Worm (Caenorhabditis elegans): ENCODE results near the gene clec-208.

- no peak for TF ChIP-seq mdl-1 (tag; optimal IDR thresholded peaks at IDR 0.05)
- no peak for TF ChIP-seq nhr-237 (tag; optimal IDR thresholded peaks at IDR 0.05)
- no peak for TF ChIP-seq elt-1 (tag; optimal IDR thresholded peaks at IDR 0.05)
- no peak for TF ChIP-seq ztf-1 (GFP tag; conservative IDR thresholded peaks at IDR 0.05)
- no peak for TF ChIP-seq lin-13 (GFP tag; optimal IDR thresholded peaks at IDR 0.05)
- TF ChIP-seq nhr-77 (tag; optimal IDR thresholded peaks at IDR 0.05), result no peak
- TF ChIP-seq zag-1 (tag; optimal IDR thresholded peaks at IDR 0.05), result no peak
- no peak for TF ChIP-seq snpc-4 (tag; optimal IDR thresholded peaks at IDR 0.05)
- no peak for TF ChIP-seq unc-39 (tag; optimal IDR thresholded peaks at IDR 0.05)
- TF ChIP-seq alr-1 (tag; optimal IDR thresholded peaks at IDR 0.05), result no peak
- TF ChIP-seq lin-39 (tag; optimal IDR thresholded peaks at IDR 0.05), result no peak
- no peak for TF ChIP-seq ama-1 (optimal IDR thresholded peaks at IDR 0.05)
Observed at ce11 chrV:2138287-2138686, 40.5 kb downstream of the clec-208 start.

Data from whole organism, L2 larva.